Fruit fly (Drosophila melanogaster): ENCODE measurements around the gene Pli.

Gene Pli

DNA sequence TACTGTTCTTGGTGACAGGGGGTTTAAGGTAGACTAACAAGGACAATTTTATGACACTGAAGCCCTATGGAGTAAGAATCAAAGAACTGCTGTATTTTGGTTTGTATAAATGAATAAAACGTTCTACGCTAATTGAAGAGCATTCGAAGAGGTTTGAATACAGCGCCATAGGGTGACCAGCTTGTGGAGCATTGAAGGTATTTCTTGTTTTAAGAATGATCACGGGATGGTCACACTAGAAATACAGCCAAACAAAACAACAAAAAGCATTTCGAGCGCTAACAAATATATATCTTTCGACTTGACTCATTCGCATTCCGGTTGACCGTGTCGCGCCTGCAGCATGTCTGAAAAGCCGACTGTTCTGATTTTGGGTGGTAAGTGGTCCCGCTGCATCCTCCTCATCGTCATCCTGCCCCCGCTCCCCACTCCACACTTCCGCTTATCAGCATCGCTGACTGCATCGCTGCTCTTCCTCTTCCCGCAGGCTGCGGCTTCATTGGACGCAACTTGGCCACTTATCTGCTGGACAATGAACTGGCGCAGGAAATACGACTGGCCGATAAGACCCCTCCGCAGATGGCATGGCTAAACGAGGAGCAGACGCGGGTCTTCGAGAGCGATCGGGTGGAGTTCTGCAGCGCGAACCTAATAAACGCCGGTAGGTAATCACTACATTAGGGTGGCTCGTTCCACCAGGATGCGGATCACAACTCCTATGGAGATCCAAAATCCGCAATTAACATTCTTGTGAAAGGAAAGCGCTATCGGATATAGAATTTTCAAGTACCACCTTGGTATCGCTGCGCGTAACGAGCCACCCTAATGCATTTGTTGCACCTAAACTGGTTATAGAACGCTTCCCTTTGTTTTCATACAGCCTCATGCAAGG, 44.1 kb upstream of the Pli start, which contains the start of gene CG5854 (continued):
- TF ChIP-seq Adf1 (GFP tag; IDR thresholded peaks at IDR 0.05) (no peak; the same call in 1 of the 2 replicates), CG15073 (GFP tag; optimal IDR thresholded peaks at IDR 0.05) (no peak), bowl (GFP tag; IDR thresholded peaks at IDR 0.05) (peak; percentile 38; the same call in 1 of the 2 replicates), Nf-YA (GFP tag; IDR thresholded peaks at IDR 0.05) (peak; percentile 72; the same call in 1 of the 2 replicates), CG11560 (tag; IDR thresholded peaks at IDR 0.05) (0 out of 3 replicates have a peak, but pooled peaks have one; percentile 8), Vsx1 (GFP tag; optimal IDR thresholded peaks at IDR 0.05) (peak; percentile 62), PHDP (tag; optimal IDR thresholded peaks at IDR 0.05) (peak; percentile 77), CG4707 (GFP tag; optimal IDR thresholded peaks at IDR 0.05) (peak; percentile 75), dmrt11E (tag; optimal IDR thresholded peaks at IDR 0.05) (peak; percentile 76), CG17912 (GFP tag; optimal IDR thresholded peaks at IDR 0.05) (no peak), Rx (GFP tag; IDR thresholded peaks at IDR 0.05) (peak; percentile 51; the same call in 1 of the 2 replicates), Tbp (GFP tag; optimal IDR thresholded peaks at IDR 0.05) (no peak), CG13296 (GFP tag; optimal IDR thresholded peaks at IDR 0.05) (peak; percentile 30), h (optimal IDR thresholded peaks at IDR 0.05) (no peak), sug (tag; optimal IDR thresholded peaks at IDR 0.05) (peak; percentile 29), her (GFP tag; optimal IDR thresholded peaks at IDR 0.05) (peak; percentile 65), Ravus (GFP tag; IDR thresholded peaks at IDR 0.05) (no peak; the same call in 1 of the 2 replicates), ewg (GFP tag; optimal IDR thresholded peaks at IDR 0.05) (peak; percentile 73), CG2199 (GFP tag; IDR thresholded peaks at IDR 0.05) (no peak), btn (GFP tag; optimal IDR thresholded peaks at IDR 0.05) (peak; percentile 67), sna (GFP tag; IDR thresholded peaks at IDR 0.05; ENCODE audit: partially characterized antibody) (no peak; the same call in 1 of the 2 replicates), CG15696 (tag; optimal IDR thresholded peaks at IDR 0.05) (peak; percentile 22), sr (GFP tag; IDR thresholded peaks at IDR 0.05) (peak; percentile 32; the same call in 1 of the 3 replicates), kah (GFP tag; optimal IDR thresholded peaks at IDR 0.05) (no peak), sqz (GFP tag; optimal IDR thresholded peaks at IDR 0.05) (no peak), CG11695 (GFP tag; IDR thresholded peaks at IDR 0.05) (peak; percentile 81), Sin3A (optimal IDR thresholded peaks at IDR 0.05) (peak; percentile 61), nom (GFP tag; optimal IDR thresholded peaks at IDR 0.05) (peak; percentile 95), Fer2 (tag; optimal IDR thresholded peaks at IDR 0.05) (no peak), Meics (GFP tag; optimal IDR thresholded peaks at IDR 0.05) (peak; percentile 70), pan (optimal IDR thresholded peaks at IDR 0.05) (no peak), pan (GFP tag; optimal IDR thresholded peaks at IDR 0.05 in 1 of 2, IDR thresholded peaks at IDR 0.05 in 1 of 2) (peak in 1 of 2 experiments; percentile 83), inv (GFP tag; IDR thresholded peaks at IDR 0.05; ENCODE audit: partially characterized antibody) (no peak), CG7963 (GFP tag; IDR thresholded peaks at IDR 0.05; ENCODE audit: partially characterized antibody) (no peak), CG6813 (GFP tag; optimal IDR thresholded peaks at IDR 0.05) (peak; percentile 75), CG8478 (optimal IDR thresholded peaks at IDR 0.05) (no peak), HLH4C (GFP tag; IDR thresholded peaks at IDR 0.05; ENCODE audit: partially characterized antibody) (no peak), Gug (GFP tag; IDR thresholded peaks at IDR 0.05) (peak; percentile 68; the same call in 2 of the 4 replicates), Taf1 (GFP tag; IDR thresholded peaks at IDR 0.05) (0 out of 2 replicates have a peak, but pooled peaks have one; percentile 16), CG6765 (GFP tag; optimal IDR thresholded peaks at IDR 0.05) (peak; percentile 67), CG3065 (GFP tag; optimal IDR thresholded peaks at IDR 0.05) (peak; percentile 50), CG8944 (GFP tag; optimal IDR thresholded peaks at IDR 0.05) (peak; percentile 73), Hmx (GFP tag; optimal IDR thresholded peaks at IDR 0.05) (no peak), Hsf (GFP tag; optimal IDR thresholded peaks at IDR 0.05) (peak; percentile 78), Dip3 (GFP tag; optimal IDR thresholded peaks at IDR 0.05) (peak; percentile 32), CG2116 (GFP tag; optimal IDR thresholded peaks at IDR 0.05) (peak; percentile 21), CG9797 (GFP tag; optimal IDR thresholded peaks at IDR 0.05) (peak; percentile 75), Nf-YB (GFP tag; optimal IDR thresholded peaks at IDR 0.05) (peak; percentile 55), odd (GFP tag; optimal IDR thresholded peaks at IDR 0.05) (peak; percentile 64)

All from whole organism, embryonic.